Fruit fly (Drosophila melanogaster) whole organism, embryonic: ENCODE measurements around the gene Rab26.

ENCODE experiments used
- Aef1 ChIP-seq: fragments of 200-800 bp; sonication (Bioruptor generic); IDR thresholded peaks from 3 replicates; pipeline ENCODE4 v1.3.6; 2022; ENCODE audit warnings: missing biosample characterization, missing genetic modification characterization
- BEAF-32 ChIP-seq: fragments of 200-800 bp; sonication (Bioruptor generic); optimal IDR thresholded peaks from 3 replicates; lab custom pipeline; 2017; ENCODE audit warnings: missing biosample characterization, missing genetic modification characterization, mild to moderate bottlenecking, moderate library complexity, missing genetic modification reagents
- CG10209 ChIP-seq: fragments of 200-800 bp; sonication (Bioruptor generic); optimal IDR thresholded peaks from 3 replicates; lab custom pipeline; 2017; ENCODE audit warnings: missing biosample characterization, mild to moderate bottlenecking, missing genetic modification characterization, missing genetic modification reagents
- CG10565 ChIP-seq: fragments of 200-800 bp; sonication (Bioruptor generic); optimal IDR thresholded peaks from 3 replicates; lab custom pipeline; 2016; ENCODE audit warnings: missing biosample characterization, mild to moderate bottlenecking, missing genetic modification characterization
- CG11247 ChIP-seq: fragments of 200-800 bp; sonication (Bioruptor generic); IDR thresholded peaks from 2 replicates; pipeline ENCODE4 v1.3.6; 2022; ENCODE audit warnings: missing biosample characterization, missing genetic modification characterization
- CG11560 ChIP-seq: fragments of 200-800 bp; sonication (Bioruptor generic); IDR thresholded peaks from 3 replicates; pipeline ENCODE4 v1.3.6; 2022; ENCODE audit warnings: missing biosample characterization, missing genetic modification characterization
- CG11695 ChIP-seq: fragments of 200-800 bp; sonication (Bioruptor generic); IDR thresholded peaks from 3 replicates; pipeline ENCODE4 v1.3.6; 2022; ENCODE audit warnings: missing biosample characterization, missing genetic modification characterization
- CG14860 ChIP-seq: fragments of 200-800 bp; sonication (Bioruptor generic); IDR thresholded peaks from 3 replicates; pipeline ENCODE4 v1.3.6; 2022; ENCODE audit warnings: missing biosample characterization, missing genetic modification characterization; ENCODE audit not compliant: partially characterized antibody
- CG14965 ChIP-seq: fragments of 200-800 bp; sonication (Bioruptor generic); optimal IDR thresholded peaks from 2 replicates; lab custom pipeline; 2016; ENCODE audit warnings: missing biosample characterization, missing genetic modification characterization, borderline replicate concordance
- CG16779 ChIP-seq: fragments of 200-800 bp; sonication (Bioruptor generic); IDR thresholded peaks from 2 replicates; pipeline ENCODE4 v1.3.6; 2022; ENCODE audit warnings: missing biosample characterization, missing genetic modification characterization
- CG16813 ChIP-seq: fragments of 200-800 bp; sonication (Bioruptor generic); IDR thresholded peaks from 3 replicates; pipeline ENCODE4 v1.3.6; 2022; ENCODE audit warnings: missing biosample characterization, missing genetic modification characterization; ENCODE audit not compliant: partially characterized antibody
- CG17568 ChIP-seq: fragments of 200-800 bp; sonication (Bioruptor generic); optimal IDR thresholded peaks from 2 replicates; lab custom pipeline; 2018; ENCODE audit warnings: missing biosample characterization, mild to moderate bottlenecking, missing genetic modification characterization, moderate library complexity
- CG2199 ChIP-seq: fragments of 200-800 bp; sonication (Bioruptor generic); IDR thresholded peaks from 3 replicates; pipeline ENCODE4 v1.3.6; 2022; ENCODE audit warnings: missing biosample characterization, missing genetic modification characterization
- CG30431 ChIP-seq: fragments of 200-800 bp; sonication (Bioruptor generic); optimal IDR thresholded peaks from 2 replicates; lab custom pipeline; 2017; ENCODE audit warnings: missing biosample characterization, missing genetic modification characterization
- CG31224 ChIP-seq: fragments of 200-800 bp; sonication (Bioruptor generic); IDR thresholded peaks from 2 replicates; pipeline ENCODE4 v1.3.6; 2022; ENCODE audit warnings: missing biosample characterization, missing genetic modification characterization
- CG3995 ChIP-seq: fragments of 200-800 bp; sonication (Bioruptor generic); optimal IDR thresholded peaks from 3 replicates; lab custom pipeline; 2016; ENCODE audit warnings: missing biosample characterization, missing genetic modification characterization
- CG5245 ChIP-seq: fragments of 200-800 bp; sonication (Bioruptor generic); optimal IDR thresholded peaks from 3 replicates; lab custom pipeline; 2016; ENCODE audit warnings: missing biosample characterization, missing genetic modification characterization
- CG6254 ChIP-seq: fragments of 200-800 bp; sonication (Bioruptor generic); optimal IDR thresholded peaks from 3 replicates; lab custom pipeline; 2017; ENCODE audit warnings: mild to moderate bottlenecking, missing biosample characterization, missing genetic modification reagents, missing genetic modification characterization
- CG7357 ChIP-seq: fragments of 200-800 bp; sonication (Bioruptor generic); IDR thresholded peaks from 3 replicates; pipeline ENCODE4 v1.3.6; 2022; ENCODE audit warnings: missing biosample characterization, missing genetic modification characterization
- CG8281 ChIP-seq: fragments of 200-800 bp; sonication (Bioruptor generic); optimal IDR thresholded peaks from 2 replicates; lab custom pipeline; 2018; ENCODE audit warnings: missing biosample characterization, mild to moderate bottlenecking, missing genetic modification characterization, moderate library complexity
- CG8359 ChIP-seq: fragments of 200-800 bp; sonication (Bioruptor generic); optimal IDR thresholded peaks from 2 replicates; lab custom pipeline; 2017; ENCODE audit warnings: missing biosample characterization, mild to moderate bottlenecking, missing genetic modification characterization, borderline replicate concordance
- CG8478 ChIP-seq: fragments of >200 bp; optimal IDR thresholded peaks from 2 replicates; lab custom pipeline; 2018
- CkIIα-i1 ChIP-seq: fragments of 200-800 bp; sonication (Bioruptor generic); IDR thresholded peaks from 2 replicates; pipeline ENCODE4 v1.3.6; 2022; ENCODE audit warnings: missing biosample characterization, missing genetic modification characterization
- Gug ChIP-seq: fragments of 200-800 bp; sonication (Bioruptor generic); IDR thresholded peaks from 4 replicates; pipeline ENCODE4 v1.3.6; 2022; ENCODE audit warnings: missing biosample characterization, missing genetic modification characterization
- HLH4C ChIP-seq: fragments of 200-800 bp; sonication (Bioruptor generic); IDR thresholded peaks from 3 replicates; pipeline ENCODE4 v1.3.6; 2022; ENCODE audit warnings: missing biosample characterization, missing genetic modification characterization; ENCODE audit not compliant: partially characterized antibody
- Hr3 ChIP-seq: fragments of 200-800 bp; sonication (Bioruptor generic); optimal IDR thresholded peaks from 3 replicates; lab custom pipeline; 2016; ENCODE audit warnings: missing biosample characterization, missing genetic modification characterization
- Mad ChIP-seq: fragments of 200-800 bp; sonication (Bioruptor generic); optimal IDR thresholded peaks from 2 replicates; lab custom pipeline; 2016; ENCODE audit warnings: missing biosample characterization, missing genetic modification characterization
- Optix ChIP-seq: fragments of 200-800 bp; sonication (Bioruptor generic); IDR thresholded peaks from 3 replicates; pipeline ENCODE4 v1.3.6; 2022; ENCODE audit warnings: missing biosample characterization, missing genetic modification characterization
- Ptx1 ChIP-seq: fragments of 200-800 bp; sonication (Bioruptor generic); IDR thresholded peaks from 2 replicates; pipeline ENCODE4 v1.3.6; 2022; ENCODE audit warnings: missing biosample characterization, missing genetic modification characterization
- Rx ChIP-seq: fragments of 200-800 bp; sonication (Bioruptor generic); IDR thresholded peaks from 2 replicates; pipeline ENCODE4 v1.3.6; 2022; ENCODE audit warnings: missing biosample characterization, missing genetic modification characterization
- Vsx1 ChIP-seq: fragments of 200-800 bp; sonication (Bioruptor generic); optimal IDR thresholded peaks from 2 replicates; lab custom pipeline; 2017; ENCODE audit warnings: missing biosample characterization, mild to moderate bottlenecking, missing genetic modification characterization, missing genetic modification reagents
- cato ChIP-seq: fragments of 200-800 bp; sonication (Bioruptor generic); optimal IDR thresholded peaks from 2 replicates; lab custom pipeline; 2016; ENCODE audit warnings: missing biosample characterization, missing genetic modification characterization, borderline replicate concordance
- cwo ChIP-seq: fragments of 200-800 bp; sonication (Bioruptor generic); optimal IDR thresholded peaks from 3 replicates; lab custom pipeline; 2017; ENCODE audit warnings: missing biosample characterization, missing genetic modification characterization, mild to moderate bottlenecking, moderate library complexity, missing genetic modification reagents
- danr ChIP-seq: fragments of 200-800 bp; sonication (Bioruptor generic); IDR thresholded peaks from 2 replicates; pipeline ENCODE4 v1.3.6; 2022; ENCODE audit warnings: missing biosample characterization, missing genetic modification characterization
- emc ChIP-seq: fragments of 200-800 bp; sonication (Bioruptor generic); optimal IDR thresholded peaks from 2 replicates; lab custom pipeline; 2016; ENCODE audit warnings: missing biosample characterization, missing genetic modification characterization
- gfzf ChIP-seq: fragments of 200-800 bp; sonication (Bioruptor generic); optimal IDR thresholded peaks from 2 replicates; lab custom pipeline; 2016; ENCODE audit warnings: missing biosample characterization, mild to moderate bottlenecking, missing genetic modification characterization, moderate library complexity
- gsb-n ChIP-seq: fragments of 200-800 bp; sonication (Bioruptor generic); optimal IDR thresholded peaks from 3 replicates; lab custom pipeline; 2018; ENCODE audit warnings: missing biosample characterization, mild to moderate bottlenecking, missing genetic modification characterization
- hbn ChIP-seq: fragments of 200-800 bp; sonication (Bioruptor generic); IDR thresholded peaks from 2 replicates; pipeline ENCODE4 v1.3.6; 2022; ENCODE audit warnings: missing biosample characterization, missing genetic modification characterization; ENCODE audit not compliant: partially characterized antibody
- lab ChIP-seq: fragments of 200-800 bp; sonication (Bioruptor generic); optimal IDR thresholded peaks from 3 replicates; lab custom pipeline; 2017; ENCODE audit warnings: missing biosample characterization, missing genetic modification characterization, mild to moderate bottlenecking, moderate library complexity, missing genetic modification reagents
- nau ChIP-seq: fragments of 200-800 bp; sonication (Bioruptor generic); optimal IDR thresholded peaks from 3 replicates; lab custom pipeline; 2017; ENCODE audit warnings: missing biosample characterization, mild to moderate bottlenecking, missing genetic modification characterization, missing genetic modification reagents
- nerfin-1 ChIP-seq: fragments of 200-800 bp; sonication (Bioruptor generic); optimal IDR thresholded peaks from 3 replicates; lab custom pipeline; 2019; ENCODE audit warnings: missing biosample characterization, mild to moderate bottlenecking, missing genetic modification characterization, moderate library complexity
- pho ChIP-seq: fragments of 200-800 bp; sonication (Bioruptor generic); optimal IDR thresholded peaks from 2 replicates; lab custom pipeline; 2016; ENCODE audit warnings: missing biosample characterization, missing genetic modification characterization
- pita ChIP-seq: fragments of 200-800 bp; sonication (Bioruptor generic); optimal IDR thresholded peaks from 2 replicates; lab custom pipeline; 2017; ENCODE audit warnings: missing biosample characterization, mild to moderate bottlenecking, missing genetic modification characterization
- prd ChIP-seq, 3 experiments: fragments of >200 bp in 2 of 3; fragments of 200-800 bp in 1 of 3; sonication (Bioruptor generic) in 1 of 3; optimal IDR thresholded peaks in 2 of 3; IDR thresholded peaks in 1 of 3; 2 replicates in 2 of 3; 3 replicates in 1 of 3; pipeline versions ENCODE4 v1.3.6 to Lab custom; 2017 to 2022; ENCODE audit warnings: missing biosample characterization in 1 of 3, missing genetic modification characterization in 1 of 3
- repo ChIP-seq: fragments of 200-800 bp; sonication (Bioruptor generic); optimal IDR thresholded peaks from 2 replicates; lab custom pipeline; 2016; ENCODE audit warnings: missing biosample characterization, missing genetic modification characterization
- sc ChIP-seq, 3 experiments: fragments of >200 bp in 2 of 3; fragments of 200-800 bp in 1 of 3; sonication (Bioruptor generic) in 1 of 3; optimal IDR thresholded peaks; 2 replicates in 2 of 3; 3 replicates in 1 of 3; lab custom pipeline; 2017; ENCODE audit warnings: mild to moderate bottlenecking in 1 of 3, missing biosample characterization in 1 of 3, missing genetic modification characterization in 1 of 3, missing genetic modification reagents in 1 of 3
- sens ChIP-seq: fragments of 200-800 bp; sonication (Bioruptor generic); peaks from one replicate; lab custom pipeline; 2016; ENCODE audit warnings: missing biosample characterization, missing genetic modification characterization
- tin ChIP-seq: fragments of 200-800 bp; sonication (Bioruptor generic); optimal IDR thresholded peaks from 3 replicates; lab custom pipeline; 2016; ENCODE audit warnings: missing biosample characterization, missing genetic modification characterization
- zfh1 ChIP-seq: fragments of 200-800 bp; sonication (Bioruptor generic); IDR thresholded peaks from 3 replicates; pipeline ENCODE4 v1.3.6; 2022; ENCODE audit warnings: missing biosample characterization, missing genetic modification characterization

Rab26 gene

DNA sequence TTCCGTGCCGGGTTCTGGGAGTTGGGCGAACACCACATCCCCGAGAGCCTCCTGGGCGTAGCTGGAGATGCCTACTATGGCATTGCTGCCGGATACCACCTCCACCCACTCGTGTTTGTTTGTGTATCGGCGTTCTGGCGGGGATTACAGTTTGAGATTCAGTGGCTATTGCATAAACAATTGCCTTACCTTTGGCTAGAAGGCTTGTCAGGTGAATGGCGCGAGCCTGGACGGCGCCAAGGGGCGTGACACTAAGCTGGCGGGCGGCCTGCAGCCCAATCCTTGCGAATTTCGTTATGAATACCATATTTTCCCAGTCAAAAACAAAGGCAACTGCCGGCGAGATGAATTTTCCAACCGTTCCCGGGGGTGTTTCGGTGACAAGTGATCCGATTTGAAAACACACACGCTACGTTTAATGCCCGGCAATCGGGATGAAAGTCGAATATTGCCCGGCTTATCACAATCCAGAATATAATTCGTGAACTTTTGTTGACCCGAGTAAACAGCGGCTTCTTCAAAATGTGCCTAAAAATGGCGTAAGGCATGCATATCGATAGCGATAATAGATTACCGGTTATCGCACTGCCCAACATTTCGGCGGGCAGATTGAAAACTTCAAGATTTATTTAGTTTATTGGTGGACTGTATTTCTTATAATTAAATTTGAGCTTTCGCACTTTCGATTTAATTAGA, 37.4 kb upstream of the Rab26 start, which contains the start of gene ppl (continued):
- no peak; the same call in 1 of the 2 replicates for TF ChIP-seq hbn
- no peak for TF ChIP-seq tin (GFP tag; lab: Kevin White, UChicago)
- no peak for TF ChIP-seq prd (optimal IDR thresholded peaks at IDR 0.05; lab: Kevin White, UChicago)
- no peak for TF ChIP-seq prd (GFP tag; IDR thresholded peaks at IDR 0.05; lab: Robert Waterston, UW)
- no peak for TF ChIP-seq CG11560
- TF ChIP-seq CG3995 = no peak
- TF ChIP-seq Vsx1 = no peak
- no peak for TF ChIP-seq CG2199 (GFP tag; lab: Robert Waterston, UW)
- TF ChIP-seq sens (GFP tag; lab: Kevin White, UChicago) = peak; percentile 78
- no peak for TF ChIP-seq Mad (GFP tag; lab: Kevin White, UChicago)
- TF ChIP-seq CG14965 (GFP tag; lab: Kevin White, UChicago) = no peak
- TF ChIP-seq CG14860 (GFP tag; lab: Robert Waterston, UW) = 0 out of 3 replicates have a peak, but pooled peaks have one; percentile 13
- no peak for TF ChIP-seq zfh1 (GFP tag; lab: Robert Waterston, UW)
- TF ChIP-seq CkIIα-i1 (GFP tag; lab: Robert Waterston, UW) = no peak
- no peak for TF ChIP-seq CG8281
- no peak for TF ChIP-seq emc (GFP tag; lab: Kevin White, UChicago)
- no peak for TF ChIP-seq CG10209 (GFP tag; lab: Kevin White, UChicago)
- peak; percentile 61 for TF ChIP-seq BEAF-32 (GFP tag; lab: Kevin White, UChicago)
- no peak for TF ChIP-seq CG16779
- no peak for TF ChIP-seq repo (GFP tag; lab: Kevin White, UChicago)
- TF ChIP-seq CG10565 (GFP tag; lab: Kevin White, UChicago) = no peak
- TF ChIP-seq nerfin-1 (tag; lab: Kevin White, UChicago) = peak; percentile 13
- TF ChIP-seq gsb-n (tag; lab: Kevin White, UChicago) = no peak
- TF ChIP-seq CG7357 (GFP tag; lab: Robert Waterston, UW) = no peak
- no peak for TF ChIP-seq cato
- TF ChIP-seq CG17568 (GFP tag; lab: Kevin White, UChicago) = no peak
- no peak for TF ChIP-seq nau (GFP tag; lab: Kevin White, UChicago)
- no peak for TF ChIP-seq Gug (GFP tag; lab: Robert Waterston, UW)
- TF ChIP-seq cwo (GFP tag; lab: Kevin White, UChicago) = no peak
- no peak for TF ChIP-seq CG5245 (GFP tag; lab: Kevin White, UChicago)
- TF ChIP-seq lab (GFP tag; lab: Kevin White, UChicago) = peak; percentile 19
- no peak for TF ChIP-seq CG30431 (GFP tag; lab: Kevin White, UChicago)
- TF ChIP-seq Ptx1 (GFP tag; lab: Robert Waterston, UW) = no peak
- TF ChIP-seq Rx (GFP tag; lab: Robert Waterston, UW) = no peak
- no peak for TF ChIP-seq CG8359 (GFP tag; lab: Kevin White, UChicago)
- peak; percentile 49; the same call in 2 of the 3 replicates for TF ChIP-seq CG16813 (GFP tag; lab: Robert Waterston, UW)
- no peak for TF ChIP-seq Aef1 (GFP tag; lab: Robert Waterston, UW)
- peak; percentile 77 for TF ChIP-seq gfzf (GFP tag; lab: Kevin White, UChicago)
- no peak for TF ChIP-seq Hr3 (GFP tag; lab: Kevin White, UChicago)
- no peak for TF ChIP-seq pita (GFP tag; lab: Kevin White, UChicago)
- no peak for TF ChIP-seq sc (optimal IDR thresholded peaks at IDR 0.05; lab: Kevin White, UChicago)
- TF ChIP-seq sc (GFP tag; optimal IDR thresholded peaks at IDR 0.05; lab: Kevin White, UChicago) = no peak
- no peak for TF ChIP-seq CG11695 (GFP tag; lab: Robert Waterston, UW)
- TF ChIP-seq CG8478 (lab: Kevin White, UChicago) = no peak
- no peak for TF ChIP-seq CG6254
- no peak for TF ChIP-seq Optix (GFP tag; lab: Robert Waterston, UW)
- no peak for TF ChIP-seq danr (GFP tag; lab: Robert Waterston, UW)
- TF ChIP-seq HLH4C = peak; percentile 70
- no peak for TF ChIP-seq CG11247 (GFP tag; lab: Robert Waterston, UW)
- no peak for TF ChIP-seq pho (GFP tag; lab: Kevin White, UChicago)
- no peak for TF ChIP-seq CG31224 (GFP tag; lab: Robert Waterston, UW)
